Fruit fly (Drosophila melanogaster): ENCODE measurements around the gene CG16974.

The CG16974 gene

DNA sequence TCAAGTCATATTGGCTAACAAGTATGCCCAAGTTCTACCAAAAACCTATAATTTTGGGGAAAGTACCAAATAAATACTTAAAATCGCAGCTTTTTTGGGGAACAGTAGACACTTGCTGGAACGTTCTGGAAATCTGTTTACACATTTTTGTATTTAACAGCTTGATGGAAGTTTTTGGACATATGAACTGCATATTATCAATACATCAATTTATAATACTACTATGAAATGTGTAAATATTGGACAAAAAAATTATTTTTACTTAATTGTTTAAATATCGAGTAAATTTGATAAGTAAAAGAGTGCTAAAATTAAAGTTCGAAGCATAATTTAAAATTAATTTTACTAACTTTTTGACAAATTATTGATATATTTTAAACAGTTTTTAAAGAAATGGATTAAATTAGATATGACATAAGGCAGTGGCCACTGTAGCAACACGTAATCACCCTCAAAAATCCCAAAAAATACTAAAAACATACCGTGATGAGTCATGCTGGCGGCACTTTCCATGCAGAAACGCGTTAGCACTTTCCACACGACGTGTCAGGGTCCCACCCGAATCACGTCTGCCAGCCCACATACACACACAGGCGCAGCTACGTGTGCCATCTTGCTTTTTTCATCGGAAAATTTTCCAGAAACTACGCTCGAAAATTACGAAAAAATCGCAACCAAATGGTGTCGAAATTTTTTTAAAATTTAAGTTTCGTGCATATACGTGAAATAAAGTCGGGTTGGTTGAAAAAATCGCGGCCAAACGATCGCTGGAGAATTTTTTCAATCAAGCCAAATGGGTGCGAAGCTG is 26.6 kb downstream of the CG16974 start, which contains the start of gene Sirt1 (continued):
- TF ChIP-seq Sox14 (GFP tag; optimal IDR thresholded peaks at IDR 0.05) (peak; percentile 74), Eip93F (GFP tag; optimal IDR thresholded peaks at IDR 0.05) (peak; percentile 26), Hr39 (GFP tag; optimal IDR thresholded peaks at IDR 0.05) (peak; percentile 85), esn (GFP tag; optimal IDR thresholded peaks at IDR 0.05) (peak; percentile 85), CG8119 (GFP tag; IDR thresholded peaks at IDR 0.05) (peak; percentile 78), CG6808 (GFP tag; optimal IDR thresholded peaks at IDR 0.05) (peak; percentile 78), CG15336 (GFP tag; IDR thresholded peaks at IDR 0.05) (peak; percentile 82), CG31627 (GFP tag; optimal IDR thresholded peaks at IDR 0.05) (peak; percentile 86), fd59A (GFP tag; optimal IDR thresholded peaks at IDR 0.05) (peak; percentile 75), CG6276 (GFP tag; optimal IDR thresholded peaks at IDR 0.05) (peak; percentile 80), fkh (GFP tag; optimal IDR thresholded peaks at IDR 0.05) (peak; percentile 39), lz (GFP tag; optimal IDR thresholded peaks at IDR 0.05) (peak; percentile 82), CG6854 (GFP tag; optimal IDR thresholded peaks at IDR 0.05) (peak; percentile 75), CG11902 (GFP tag; optimal IDR thresholded peaks at IDR 0.05) (peak; percentile 76), Hr4 (GFP tag; optimal IDR thresholded peaks at IDR 0.05) (peak; percentile 87), achi (GFP tag; optimal IDR thresholded peaks at IDR 0.05) (peak; percentile 84), dsx (GFP tag; optimal IDR thresholded peaks at IDR 0.05; ENCODE audit: poor library complexity, severe bottlenecking) (peak; percentile 70), CG34406 (GFP tag; optimal IDR thresholded peaks at IDR 0.05) (peak; percentile 87), CG3032 (tag; optimal IDR thresholded peaks at IDR 0.05) (peak; percentile 87), Blimp-1 (GFP tag; optimal IDR thresholded peaks at IDR 0.05) (peak; percentile 78), CG11762 (GFP tag; optimal IDR thresholded peaks at IDR 0.05; ENCODE audit: insufficient read depth) (peak; percentile 74), OdsH (GFP tag; optimal IDR thresholded peaks at IDR 0.05) (peak; percentile 89), CG10669 (GFP tag; optimal IDR thresholded peaks at IDR 0.05) (peak; percentile 76), CG8319 (GFP tag; optimal IDR thresholded peaks at IDR 0.05) (no peak), Smox (GFP tag; optimal IDR thresholded peaks at IDR 0.05) (peak; percentile 83), Eip75B (GFP tag; optimal IDR thresholded peaks at IDR 0.05) (peak; percentile 74), dac (GFP tag; optimal IDR thresholded peaks at IDR 0.05) (no peak), pdm3 (GFP tag; optimal IDR thresholded peaks at IDR 0.05) (peak; percentile 76), cyc (GFP tag; optimal IDR thresholded peaks at IDR 0.05) (peak; percentile 81), CG4318 (GFP tag; optimal IDR thresholded peaks at IDR 0.05) (peak; percentile 86), Lpt (GFP tag; optimal IDR thresholded peaks at IDR 0.05) (peak; percentile 60), CG8632 (GFP tag; optimal IDR thresholded peaks at IDR 0.05) (peak; percentile 87), vri (GFP tag; optimal IDR thresholded peaks at IDR 0.05) (no peak), Ets21C (GFP tag; optimal IDR thresholded peaks at IDR 0.05) (peak; percentile 65), CG6163 (GFP tag; IDR thresholded peaks at IDR 0.05) (no peak; the same call in 2 of the 3 replicates), svp (GFP tag) (no peak), CG7368 (GFP tag; optimal IDR thresholded peaks at IDR 0.05) (peak; percentile 66), CG6792 (GFP tag; optimal IDR thresholded peaks at IDR 0.05) (peak; percentile 83), topi (GFP tag; optimal IDR thresholded peaks at IDR 0.05) (peak; percentile 77), Sox102F (GFP tag; optimal IDR thresholded peaks at IDR 0.05) (peak; percentile 32)

DNA sequence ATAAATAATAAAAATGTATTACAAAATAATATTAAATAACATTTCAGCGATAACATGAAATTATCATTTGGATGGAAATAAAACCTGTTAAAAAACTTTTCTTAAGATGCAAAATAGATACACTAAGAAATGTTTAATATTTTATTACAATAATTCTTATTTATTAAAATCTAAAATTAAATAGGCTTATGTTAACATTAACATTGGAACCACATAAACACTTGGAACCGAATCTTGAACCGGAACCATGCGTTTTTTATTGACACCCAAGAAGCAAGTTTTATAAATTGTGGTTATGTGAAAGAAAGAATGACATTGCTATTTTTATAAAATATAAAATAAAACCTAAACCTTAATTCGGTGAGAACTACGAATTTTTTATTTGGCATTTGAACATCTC is 31.6 kb downstream of the CG16974 start, which contains the start of gene kmg:
Gene kmg, plus strand, starts transcription at position 301 of the 400 bp plus-strand sequence.
- TF ChIP-seq achi (GFP tag; optimal IDR thresholded peaks at IDR 0.05) (no peak), Sox15 (GFP tag; optimal IDR thresholded peaks at IDR 0.05) (no peak), salr (GFP tag; optimal IDR thresholded peaks at IDR 0.05) (no peak), CG10669 (GFP tag; optimal IDR thresholded peaks at IDR 0.05) (no peak), ss (GFP tag; optimal IDR thresholded peaks at IDR 0.05) (no peak), Sox14 (GFP tag; optimal IDR thresholded peaks at IDR 0.05) (no peak), pdm3 (GFP tag; optimal IDR thresholded peaks at IDR 0.05) (no peak), Eip75B (GFP tag; optimal IDR thresholded peaks at IDR 0.05) (no peak), CG3919 (GFP tag; optimal IDR thresholded peaks at IDR 0.05) (no peak), Hr39 (GFP tag; optimal IDR thresholded peaks at IDR 0.05) (no peak), CG7368 (GFP tag; optimal IDR thresholded peaks at IDR 0.05) (no peak)

Data from whole organism, prepupa.